Fruit fly (Drosophila melanogaster) Kc167 (cell line): ENCODE data around the gene tkv.

Source experiments
- Sin3A ChIP-seq: fragments of >200 bp; optimal IDR thresholded peaks from 2 replicates; lab custom pipeline; 2018; ENCODE audit warnings: missing external identifiers
- insv ChIP-seq: fragments of >200 bp; optimal IDR thresholded peaks from 3 replicates; lab custom pipeline; 2018; ENCODE audit warnings: missing external identifiers
- ttk ChIP-seq: sonication (Bioruptor generic); optimal IDR thresholded peaks from 2 replicates; lab custom pipeline; 2017; ENCODE audit warnings: missing external identifiers

dm6 chr2L:5302284-5302683 lies 31.1 kb upstream of the tkv start:
- TF ChIP-seq Sin3A (no peak), insv (no peak), ttk (lab: Kevin White, UChicago) (no peak)
